Fruit fly (Drosophila melanogaster): ENCODE data around the gene PVRAP.

PVRAP gene

dm6 chr3L:5974575-5975421 is 22.2 kb upstream of the PVRAP start (continued):
- peak; percentile 29 for TF ChIP-seq fd102C (GFP tag; optimal IDR thresholded peaks at IDR 0.05)
- peak; percentile 28 for TF ChIP-seq tup (GFP tag; optimal IDR thresholded peaks at IDR 0.05)
- no peak for TF ChIP-seq Taf1 (GFP tag; IDR thresholded peaks at IDR 0.05)
- TF ChIP-seq CG33557 (GFP tag; optimal IDR thresholded peaks at IDR 0.05): peak; percentile 73
- peak; percentile 8 for TF ChIP-seq trem (tag; optimal IDR thresholded peaks at IDR 0.05)
- peak; percentile 9 for TF ChIP-seq CG7271 (tag; optimal IDR thresholded peaks at IDR 0.05)
- TF ChIP-seq HHEX (GFP tag; optimal IDR thresholded peaks at IDR 0.05): peak; percentile 62
- peak; percentile 50 for TF ChIP-seq Bdp1 (GFP tag; optimal IDR thresholded peaks at IDR 0.05)

DNA sequence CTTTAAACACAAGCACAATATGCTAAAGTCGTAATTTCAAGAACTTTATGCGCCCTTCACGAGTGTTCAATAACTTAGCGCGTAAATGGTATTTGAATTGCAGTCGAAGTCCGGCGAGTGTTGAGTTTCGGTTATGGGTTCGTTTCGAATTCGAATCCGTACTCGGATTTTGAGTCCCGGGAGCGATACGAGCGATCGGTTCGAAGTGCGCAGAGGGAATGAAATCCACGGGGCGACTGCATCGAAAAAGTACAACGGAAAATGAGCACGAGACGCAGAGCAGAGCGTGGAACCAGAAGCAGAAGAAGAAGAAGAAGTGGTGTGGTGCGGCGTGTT is 21.3 kb upstream of the PVRAP start, which contains the start of gene CG10479:
Gene CG10479, minus strand, starts transcription at position 223 of the 336 bp plus-strand sequence.
- TF ChIP-seq CG8290 (GFP tag; optimal IDR thresholded peaks at IDR 0.05) (no peak), CG8290 (tag; optimal IDR thresholded peaks at IDR 0.05) (no peak), CG7271 (tag; optimal IDR thresholded peaks at IDR 0.05) (no peak), ranshi (GFP tag; IDR thresholded peaks at IDR 0.05) (no peak), CG17328 (GFP tag; IDR thresholded peaks at IDR 0.05) (peak; percentile 18), insv (GFP tag; optimal IDR thresholded peaks at IDR 0.05) (peak in 1 of 2 experiments; percentile 10), ase (GFP tag; IDR thresholded peaks at IDR 0.05) (no peak), chm (GFP tag; IDR thresholded peaks at IDR 0.05) (peak; percentile 86), Meics (GFP tag; optimal IDR thresholded peaks at IDR 0.05) (no peak), amos (GFP tag; IDR thresholded peaks at IDR 0.05; ENCODE audit: partially characterized antibody) (peak; percentile 35), CG17912 (GFP tag; optimal IDR thresholded peaks at IDR 0.05) (no peak), disco-r (GFP tag; optimal IDR thresholded peaks at IDR 0.05) (no peak), CG2116 (GFP tag; optimal IDR thresholded peaks at IDR 0.05) (no peak), CG13424 (tag; optimal IDR thresholded peaks at IDR 0.05) (no peak), Deaf1 (tag; optimal IDR thresholded peaks at IDR 0.05) (peak; percentile 69), abd-A (tag; optimal IDR thresholded peaks at IDR 0.05) (peak; percentile 12), sob (GFP tag; IDR thresholded peaks at IDR 0.05) (no peak), D (optimal IDR thresholded peaks at IDR 0.05) (no peak), D (GFP tag; optimal IDR thresholded peaks at IDR 0.05) (no peak), Nf-YA (GFP tag; IDR thresholded peaks at IDR 0.05) (no peak), BEAF-32 (GFP tag; optimal IDR thresholded peaks at IDR 0.05) (no peak), CG12942 (GFP tag; optimal IDR thresholded peaks at IDR 0.05) (no peak), CG16779 (GFP tag; IDR thresholded peaks at IDR 0.05) (no peak), yki (optimal IDR thresholded peaks at IDR 0.05) (no peak), CG14965 (GFP tag; optimal IDR thresholded peaks at IDR 0.05; ENCODE audit: borderline replicate concordance) (no peak), pb (GFP tag; optimal IDR thresholded peaks at IDR 0.05) (no peak), sug (tag; optimal IDR thresholded peaks at IDR 0.05) (no peak), CG18262 (tag; optimal IDR thresholded peaks at IDR 0.05) (no peak), repo (GFP tag; optimal IDR thresholded peaks at IDR 0.05) (no peak), CG2199 (GFP tag; IDR thresholded peaks at IDR 0.05) (peak; percentile 84; the same call in 2 of the 3 replicates), CG6791 (GFP tag; IDR thresholded peaks at IDR 0.05; ENCODE audit: partially characterized antibody) (peak; percentile 66; the same call in 2 of the 3 replicates), Optix (GFP tag; IDR thresholded peaks at IDR 0.05) (no peak), HLH4C (GFP tag; IDR thresholded peaks at IDR 0.05; ENCODE audit: partially characterized antibody) (0 out of 3 replicates have a peak, but pooled peaks have one; percentile 32), HHEX (GFP tag; optimal IDR thresholded peaks at IDR 0.05) (no peak), CG12219 (GFP tag; optimal IDR thresholded peaks at IDR 0.05) (no peak), tna (GFP tag; IDR thresholded peaks at IDR 0.05; ENCODE audit: partially characterized antibody) (0 out of 2 replicates have a peak, but pooled peaks have one; percentile 42), tap (tag; optimal IDR thresholded peaks at IDR 0.05) (no peak), C15 (GFP tag; IDR thresholded peaks at IDR 0.05) (no peak), CG9609 (GFP tag; optimal IDR thresholded peaks at IDR 0.05) (no peak), CG10209 (GFP tag; optimal IDR thresholded peaks at IDR 0.05) (no peak), CG8281 (tag; optimal IDR thresholded peaks at IDR 0.05) (no peak), inv (GFP tag; IDR thresholded peaks at IDR 0.05; ENCODE audit: partially characterized antibody) (no peak)

All from whole organism, embryonic.